Worm (Caenorhabditis elegans): ENCODE measurements around the gene lact-2.

DNA sequence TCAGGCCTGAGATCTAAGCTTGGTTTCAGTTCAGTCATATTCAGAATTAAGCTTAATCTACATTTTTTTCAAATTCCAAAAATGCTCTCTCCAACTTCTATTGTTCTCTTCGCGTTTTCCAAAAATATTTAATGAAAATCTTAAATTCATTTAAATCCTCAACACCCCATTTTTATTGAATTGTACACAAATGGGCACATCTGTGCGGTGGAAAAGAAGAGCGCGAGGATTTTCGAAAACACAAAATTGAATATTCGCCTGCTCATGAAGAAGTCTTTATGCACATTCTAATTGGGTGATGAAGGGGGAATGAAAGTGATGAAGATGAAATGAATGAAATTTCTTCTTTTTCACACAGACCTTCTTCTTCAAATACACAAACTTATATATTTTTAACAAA is 10.2 kb upstream of the lact-2 start:
- TF ChIP-seq cog-1 (tag; optimal IDR thresholded peaks at IDR 0.05) (no peak), klf-2 (GFP tag; conservative IDR thresholded peaks at IDR 0.05) (no peak), ztf-29 (GFP tag; IDR thresholded peaks at IDR 0.05) (no peak), ref-1 (GFP tag; conservative IDR thresholded peaks at IDR 0.05) (no peak), flt-1 (GFP tag; IDR thresholded peaks at IDR 0.05) (no peak), T22C8.4 (GFP tag; IDR thresholded peaks at IDR 0.05) (no peak), tab-1 (GFP tag; IDR thresholded peaks at IDR 0.05) (no peak), med-1 (GFP tag; optimal IDR thresholded peaks at IDR 0.05; ENCODE audit: insufficient read depth) (no peak), ztf-23 (GFP tag; IDR thresholded peaks at IDR 0.05) (no peak)

Data from whole organism, midembryonic.